Worm (Caenorhabditis elegans): ENCODE data around the gene crn-7.

DNA sequence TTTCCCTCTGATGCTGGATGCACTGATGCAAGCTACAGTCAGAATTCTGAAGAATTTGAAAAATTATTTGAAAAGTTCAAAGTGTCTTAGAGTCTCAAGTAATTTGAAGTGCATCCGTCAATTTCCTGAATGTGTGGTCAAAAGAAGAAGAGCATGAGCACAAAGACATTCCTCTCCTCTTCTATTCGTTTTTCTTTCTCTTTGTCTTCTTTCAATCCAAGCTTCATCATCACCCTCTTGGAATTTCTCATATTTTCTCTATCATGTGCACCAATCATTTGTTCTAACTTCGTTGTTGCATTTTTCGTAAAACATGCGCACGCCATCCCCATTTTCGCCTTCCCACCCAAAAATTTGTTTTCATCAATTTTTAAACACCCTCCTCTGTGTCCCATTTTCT, 17.7 kb downstream of the crn-7 start:
- TF ChIP-seq ztf-29 (GFP tag; IDR thresholded peaks at IDR 0.05) (no peak), klf-2 (GFP tag; conservative IDR thresholded peaks at IDR 0.05) (no peak), flt-1 (GFP tag; IDR thresholded peaks at IDR 0.05) (no peak), T22C8.4 (GFP tag; IDR thresholded peaks at IDR 0.05) (no peak), ref-1 (GFP tag; conservative IDR thresholded peaks at IDR 0.05) (no peak), tab-1 (GFP tag; IDR thresholded peaks at IDR 0.05) (no peak), cog-1 (tag; optimal IDR thresholded peaks at IDR 0.05) (no peak)

All from whole organism, midembryonic.